Worm (Caenorhabditis elegans): ENCODE data around the gene ubc-8.
A peak's percentile ranks its signal among the peaks of the same experiment; 100 is the strongest.
"Not testable (repeated sequence)": the region's sequence is repeated elsewhere in the genome, so short reads cannot be mapped to it uniquely, and the experiment has no call there.

Gene ubc-8

ce11 chrIV:2725784-2726183, 18.7 kb upstream of the ubc-8 start, which contains the start of gene ubxn-2:
Gene ubxn-2, minus strand, starts transcription at chrIV:2725819.
- TF ChIP-seq ztf-11 (tag; optimal IDR thresholded peaks at IDR 0.05) = no peak
- TF ChIP-seq tbx-8 (GFP tag; optimal IDR thresholded peaks at IDR 0.05) = peak; percentile 24
- TF ChIP-seq mab-5 (tag; optimal IDR thresholded peaks at IDR 0.05) = no peak
- no peak for TF ChIP-seq flh-1 (GFP tag; optimal IDR thresholded peaks at IDR 0.05)
- TF ChIP-seq ceh-83 (GFP tag; optimal IDR thresholded peaks at IDR 0.05) = no peak
- no peak for TF ChIP-seq ces-1 (GFP tag; optimal IDR thresholded peaks at IDR 0.05)
- TF ChIP-seq nhr-28 (tag; optimal IDR thresholded peaks at IDR 0.05) = no peak
- TF ChIP-seq zip-8 (tag; optimal IDR thresholded peaks at IDR 0.05) = no peak
- no peak for TF ChIP-seq elt-3 (tag; optimal IDR thresholded peaks at IDR 0.05)
- peak; percentile 75 for TF ChIP-seq lsy-2 (tag; optimal IDR thresholded peaks at IDR 0.05)
- peak; percentile 30 for TF ChIP-seq nhr-237 (tag; optimal IDR thresholded peaks at IDR 0.05)
- no peak for TF ChIP-seq snpc-4 (tag; optimal IDR thresholded peaks at IDR 0.05)
- TF ChIP-seq elt-1 (tag; optimal IDR thresholded peaks at IDR 0.05; ENCODE audit: borderline replicate concordance, insufficient read depth) = no peak
- no peak for TF ChIP-seq unc-39 (tag; optimal IDR thresholded peaks at IDR 0.05)
- TF ChIP-seq nhr-2 (tag; optimal IDR thresholded peaks at IDR 0.05) = no peak
- peak; percentile 13 for TF ChIP-seq hlh-1 (tag; optimal IDR thresholded peaks at IDR 0.05)
- TF ChIP-seq blmp-1 (tag; optimal IDR thresholded peaks at IDR 0.05) = no peak
- no peak for TF ChIP-seq sem-2 (GFP tag; optimal IDR thresholded peaks at IDR 0.05)
- peak; percentile 73 for TF ChIP-seq lin-13 (tag; optimal IDR thresholded peaks at IDR 0.05)
- TF ChIP-seq M03D4.4 (tag; optimal IDR thresholded peaks at IDR 0.05) = peak; percentile 45
- no peak for TF ChIP-seq nhr-12 (tag; optimal IDR thresholded peaks at IDR 0.05)
- no peak for TF ChIP-seq ceh-43 (GFP tag; optimal IDR thresholded peaks at IDR 0.05)
- no peak for TF ChIP-seq unc-120 (tag; optimal IDR thresholded peaks at IDR 0.05; ENCODE audit: poor library complexity, severe bottlenecking)
- no peak for TF ChIP-seq cnd-1 (tag; optimal IDR thresholded peaks at IDR 0.05)
- no peak for TF ChIP-seq ham-2 (GFP tag; optimal IDR thresholded peaks at IDR 0.05)
- peak; percentile 60 for TF ChIP-seq mep-1 (tag; optimal IDR thresholded peaks at IDR 0.05)
- TF ChIP-seq drap-1 (GFP tag; optimal IDR thresholded peaks at IDR 0.05) = no peak
- no peak for TF ChIP-seq unc-62 (GFP tag; optimal IDR thresholded peaks at IDR 0.05)
- peak; percentile 56 for TF ChIP-seq sptf-1 (tag; optimal IDR thresholded peaks at IDR 0.05)
- no peak for TF ChIP-seq bed-3 (GFP tag; optimal IDR thresholded peaks at IDR 0.05)
- TF ChIP-seq mls-2 (tag; optimal IDR thresholded peaks at IDR 0.05) = no peak
- peak; percentile 57 for TF ChIP-seq pha-4 (tag; optimal IDR thresholded peaks at IDR 0.05)
- TF ChIP-seq ceh-39 (tag; optimal IDR thresholded peaks at IDR 0.05) = peak; percentile 22
- TF ChIP-seq lin-32 (GFP tag; optimal IDR thresholded peaks at IDR 0.05) = no peak
- no peak for TF ChIP-seq nhr-76 (tag; optimal IDR thresholded peaks at IDR 0.05)

- not testable (repeated sequence) for TF ChIP-seq M03D4.4 (tag; optimal IDR thresholded peaks at IDR 0.05); nhr-12 (tag; optimal IDR thresholded peaks at IDR 0.05); tbx-8 (GFP tag; optimal IDR thresholded peaks at IDR 0.05)
These were observed 12.7 kb upstream of the ubc-8 start, which contains the start of gene ndua-12 for ce11 chrIV:2719734-2720133. Gene ndua-12, minus strand, starts transcription at chrIV:2719834.

ce11 chrIV:2716474-2716873, 9.4 kb upstream of the ubc-8 start, which contains the start of gene Y94H6A.7:
Gene Y94H6A.7, minus strand, starts transcription at chrIV:2716574.
- not testable (repeated sequence) for TF ChIP-seq hlh-1 (tag; optimal IDR thresholded peaks at IDR 0.05); ces-1 (GFP tag; optimal IDR thresholded peaks at IDR 0.05); lsy-2 (tag; optimal IDR thresholded peaks at IDR 0.05)

ce11 chrIV:2712935-2713334, 5.9 kb upstream of the ubc-8 start, which contains the start of gene Y94H6A.12:
Gene Y94H6A.12, minus strand, starts transcription at chrIV:2713035.
- TF ChIP-seq cnd-1 (tag; optimal IDR thresholded peaks at IDR 0.05) (no peak), unc-39 (tag; optimal IDR thresholded peaks at IDR 0.05) (no peak), unc-62 (GFP tag; optimal IDR thresholded peaks at IDR 0.05) (no peak), lin-13 (tag; optimal IDR thresholded peaks at IDR 0.05) (no peak), ceh-39 (tag; optimal IDR thresholded peaks at IDR 0.05) (no peak)
